Worm (Caenorhabditis elegans) whole organism, L3 larva: ENCODE results near the gene M01H9.2.
A peak's percentile ranks its signal among the peaks of the same experiment; 100 is the strongest.

Experiments used
- R02D3.7 ChIP-seq: fragments of 150-350 bp; optimal IDR thresholded peaks from 2 replicates; lab custom pipeline; 2014; ENCODE audit warnings: missing biosample characterization, missing genetic modification characterization
- ZK546.5 ChIP-seq: sonication (generic microtip); optimal IDR thresholded peaks from 2 replicates; lab custom pipeline; 2017; ENCODE audit warnings: missing biosample characterization, missing genetic modification characterization
- aly-2 ChIP-seq: fragments of 150-350 bp; optimal IDR thresholded peaks from 2 replicates; lab custom pipeline; 2014; ENCODE audit warnings: missing biosample characterization, missing genetic modification characterization
- ama-1 ChIP-seq: fragments of 150-350 bp; optimal IDR thresholded peaks from 2 replicates; lab custom pipeline; 2018
- ceh-16 ChIP-seq: sonication (generic microtip); optimal IDR thresholded peaks from 2 replicates; lab custom pipeline; 2017; ENCODE audit warnings: missing biosample characterization, missing genetic modification characterization
- ceh-28 ChIP-seq: fragments of 150-350 bp; optimal IDR thresholded peaks from 2 replicates; lab custom pipeline; 2014; ENCODE audit warnings: missing biosample characterization, missing genetic modification reagents, missing genetic modification characterization
- daf-12 ChIP-seq: fragments of 150-350 bp; optimal IDR thresholded peaks from 2 replicates; lab custom pipeline; 2014; ENCODE audit warnings: missing biosample characterization, missing genetic modification reagents, missing genetic modification characterization
- egl-27 ChIP-seq: sonication (generic microtip); optimal IDR thresholded peaks from 4 replicates; lab custom pipeline; 2017; ENCODE audit warnings: missing biosample characterization, missing genetic modification reagents, missing genetic modification characterization
- egl-5 ChIP-seq: fragments of 150-350 bp; optimal IDR thresholded peaks from 2 replicates; lab custom pipeline; 2017; ENCODE audit warnings: missing biosample characterization, missing genetic modification reagents, missing genetic modification characterization, inconsistent platforms
- elt-2 ChIP-seq: sonication (generic microtip); optimal IDR thresholded peaks from 2 replicates; lab custom pipeline; 2016; ENCODE audit warnings: missing genetic modification reagents, mild to moderate bottlenecking, missing genetic modification characterization, missing compliant biosample characterization
- eor-1 ChIP-seq, 2 experiments: fragments of 150-350 bp; optimal IDR thresholded peaks; 2 replicates each; lab custom pipeline; 2014 to 2018; ENCODE audit warnings: missing biosample characterization in 2 of 2, missing genetic modification characterization in 2 of 2
- fkh-2 ChIP-seq: fragments of 150-350 bp; optimal IDR thresholded peaks from 2 replicates; lab custom pipeline; 2014; ENCODE audit warnings: missing biosample characterization, missing genetic modification reagents, missing genetic modification characterization
- fos-1 ChIP-seq: fragments of 150-350 bp; optimal IDR thresholded peaks from 2 replicates; lab custom pipeline; 2014; ENCODE audit warnings: missing biosample characterization, missing genetic modification characterization
- lin-39 ChIP-seq: fragments of 150-350 bp; optimal IDR thresholded peaks from 2 replicates; lab custom pipeline; 2018; ENCODE audit warnings: missing biosample characterization, missing genetic modification reagents, missing genetic modification characterization
- nfya-1 ChIP-seq: sonication (generic microtip); optimal IDR thresholded peaks from 2 replicates; lab custom pipeline; 2017; ENCODE audit warnings: missing genetic modification characterization, mild to moderate bottlenecking, missing compliant biosample characterization, antibody characterized with exemption, moderate library complexity; ENCODE audit not compliant: insufficient read depth
- nhr-11 ChIP-seq: fragments of 150-350 bp; optimal IDR thresholded peaks from 2 replicates; lab custom pipeline; 2014; ENCODE audit warnings: missing biosample characterization, missing genetic modification characterization
- nhr-12 ChIP-seq: fragments of 150-350 bp; optimal IDR thresholded peaks from 2 replicates; lab custom pipeline; 2014; ENCODE audit warnings: missing biosample characterization, missing genetic modification characterization
- nhr-23 ChIP-seq: fragments of 150-350 bp; optimal IDR thresholded peaks from 2 replicates; lab custom pipeline; 2014; ENCODE audit warnings: missing biosample characterization, missing genetic modification reagents, missing genetic modification characterization
- nhr-237 ChIP-seq: fragments of 150-350 bp; optimal IDR thresholded peaks from 2 replicates; lab custom pipeline; 2014; ENCODE audit warnings: missing biosample characterization, missing genetic modification characterization
- nhr-25 ChIP-seq: sonication (generic microtip); optimal IDR thresholded peaks from 2 replicates; lab custom pipeline; 2017; ENCODE audit warnings: missing biosample characterization, missing genetic modification characterization
- nhr-43 ChIP-seq: sonication (generic microtip); optimal IDR thresholded peaks from 2 replicates; lab custom pipeline; 2016; ENCODE audit warnings: mild to moderate bottlenecking, missing genetic modification characterization, missing compliant biosample characterization; ENCODE audit not compliant: poor library complexity, severe bottlenecking
- nhr-67 ChIP-seq: fragments of 150-350 bp; optimal IDR thresholded peaks from 2 replicates; lab custom pipeline; 2014; ENCODE audit warnings: missing biosample characterization, missing genetic modification characterization
- nhr-76 ChIP-seq: fragments of 150-350 bp; sonication (generic microtip); optimal IDR thresholded peaks from 5 replicates; lab custom pipeline; 2014; ENCODE audit warnings: missing biosample characterization, missing genetic modification characterization
- pha-4 ChIP-seq: fragments of 150-350 bp; optimal IDR thresholded peaks from 2 replicates; lab custom pipeline; 2014; ENCODE audit warnings: missing biosample characterization, missing genetic modification reagents, missing genetic modification characterization
- pqm-1 ChIP-seq: fragments of 150-350 bp; optimal IDR thresholded peaks from 2 replicates; lab custom pipeline; 2017; ENCODE audit warnings: missing biosample characterization, missing genetic modification characterization, inconsistent platforms
- sea-2 ChIP-seq: fragments of 150-350 bp; sonication (generic microtip); optimal IDR thresholded peaks from 4 replicates; lab custom pipeline; 2014; ENCODE audit warnings: missing biosample characterization, missing genetic modification reagents, missing genetic modification characterization
- tbx-2 ChIP-seq: sonication (generic microtip); optimal IDR thresholded peaks from 2 replicates; lab custom pipeline; 2016; ENCODE audit warnings: mild to moderate bottlenecking, missing genetic modification characterization, missing compliant biosample characterization
- unc-62 ChIP-seq: fragments of 150-350 bp; sonication (generic microtip); optimal IDR thresholded peaks from 4 replicates; lab custom pipeline; 2014; ENCODE audit warnings: missing biosample characterization, missing genetic modification reagents, missing genetic modification characterization
- zag-1 ChIP-seq: fragments of 150-350 bp; optimal IDR thresholded peaks from 2 replicates; lab custom pipeline; 2014; ENCODE audit warnings: missing biosample characterization, missing genetic modification characterization
- ztf-11 ChIP-seq: fragments of 150-350 bp; optimal IDR thresholded peaks from 2 replicates; lab custom pipeline; 2014; ENCODE audit warnings: missing biosample characterization, missing genetic modification characterization
- ztf-4 ChIP-seq: fragments of 150-350 bp; optimal IDR thresholded peaks from 2 replicates; lab custom pipeline; 2014; ENCODE audit warnings: missing biosample characterization, missing genetic modification characterization

Gene M01H9.2

DNA sequence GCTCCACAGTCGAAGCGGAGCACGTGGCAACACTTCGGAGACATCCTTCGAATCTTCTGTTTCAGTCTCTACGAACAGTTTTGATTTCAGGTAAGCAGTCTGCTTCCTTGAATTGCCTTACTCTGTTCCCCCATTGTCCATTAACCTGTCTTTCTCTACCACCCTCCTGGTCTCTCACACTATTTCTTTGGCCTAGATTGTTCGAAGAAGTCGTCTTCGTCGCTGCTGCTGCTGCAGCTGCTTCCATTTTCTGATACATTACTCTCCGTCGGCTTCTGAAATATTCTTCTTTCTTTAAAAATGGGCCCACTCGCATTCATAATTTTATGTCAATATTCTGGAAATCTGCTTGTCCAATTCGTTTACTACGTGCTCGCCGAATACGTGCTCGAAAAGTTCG is 11.5 kb downstream of the M01H9.2 start, which contains the start of gene R08C7.1:
R08C7.1 (plus strand) TSS at position 301 of the 400 bp plus-strand sequence.
- TF ChIP-seq nfya-1 (tag; lab: Kevin White, UChicago), result no peak
- TF ChIP-seq nhr-23 (tag; lab: Kevin White, UChicago), result peak; percentile 6

- no peak for TF ChIP-seq nfya-1 (tag; lab: Kevin White, UChicago)
- TF ChIP-seq ama-1 (lab: Kevin White, UChicago), result peak; percentile 13
- peak; percentile 57 for TF ChIP-seq nhr-43
- peak; percentile 38 for TF ChIP-seq pha-4 (tag; lab: Kevin White, UChicago)
- TF ChIP-seq ztf-11, result no peak
- no peak for TF ChIP-seq zag-1 (tag; lab: Kevin White, UChicago)
- peak; percentile 5 for TF ChIP-seq nhr-23 (tag; lab: Kevin White, UChicago)
- TF ChIP-seq pqm-1 (tag; lab: Kevin White, UChicago), result peak; percentile 88
- peak; percentile 86 for TF ChIP-seq elt-2 (tag; lab: Kevin White, UChicago)
Observed at ce11 chrIV:4449843-4450242, 13.2 kb downstream of the M01H9.2 start.

ce11 chrIV:4449439-4449838 is 13.6 kb downstream of the M01H9.2 start, which contains the start of gene R08C7.12:
R08C7.12 (plus strand) TSS chrIV:4449739.
- no peak for TF ChIP-seq sea-2 (GFP tag; lab: Kevin White, UChicago)
- TF ChIP-seq nfya-1 (tag; lab: Kevin White, UChicago), result no peak
- no peak for TF ChIP-seq nhr-67 (tag; lab: Kevin White, UChicago)
- TF ChIP-seq unc-62 (GFP tag; lab: Kevin White, UChicago), result no peak
- no peak for TF ChIP-seq fkh-2
- TF ChIP-seq fos-1 (tag; lab: Kevin White, UChicago), result no peak

- TF ChIP-seq daf-12 (tag; lab: Kevin White, UChicago) (no peak), pha-4 (tag; lab: Kevin White, UChicago) (peak; percentile 8)
Observed at ce11 chrIV:4448343-4448742, 14.7 kb downstream of the M01H9.2 start.

DNA sequence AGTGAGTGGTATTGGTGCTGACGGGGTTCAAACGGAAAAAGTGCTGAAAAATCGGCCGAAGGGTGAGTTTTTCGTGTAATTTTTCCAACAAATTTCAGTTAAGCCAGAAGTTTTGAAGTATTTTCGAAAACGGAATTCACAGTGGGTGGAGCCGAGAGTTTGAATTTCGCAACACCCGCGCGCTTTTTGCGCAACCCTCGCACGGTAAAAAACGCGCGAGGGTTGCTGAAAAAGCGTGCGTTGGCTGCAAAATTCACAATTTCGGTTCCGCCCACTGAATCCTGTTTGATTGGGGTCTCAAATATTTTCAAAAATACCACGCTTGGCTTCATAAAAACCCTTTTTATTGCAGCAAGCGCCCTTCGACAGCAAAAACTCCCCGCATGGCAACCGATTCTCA is 15.7 kb downstream of the M01H9.2 start:
- no peak for TF ChIP-seq egl-5 (tag; lab: Kevin White, UChicago)

- TF ChIP-seq unc-62 (GFP tag; lab: Kevin White, UChicago) (no peak), ztf-4 (tag; lab: Kevin White, UChicago) (no peak)
- TF ChIP-seq, all 47 proteins: peak for 0
Observed at ce11 chrIV:4447284-4447366, 15.9 kb downstream of the M01H9.2 start, which contains the start of gene chat-1. chat-1 (plus strand) TSS chrIV:4447331.

ce11 chrIV:4446884-4447283 is 16.1 kb downstream of the M01H9.2 start:
- TF ChIP-seq pha-4 (tag; lab: Kevin White, UChicago), result peak; percentile 65
- no peak for TF ChIP-seq ztf-4 (tag; lab: Kevin White, UChicago)
- TF ChIP-seq egl-27 (tag; lab: Kevin White, UChicago), result no peak
- no peak for TF ChIP-seq tbx-2
- TF ChIP-seq ceh-16 (tag; lab: Kevin White, UChicago), result no peak
- TF ChIP-seq nhr-11 (tag; lab: Kevin White, UChicago), result no peak
- no peak for TF ChIP-seq daf-12 (tag; lab: Kevin White, UChicago)
- TF ChIP-seq zag-1 (tag; lab: Kevin White, UChicago), result no peak
- no peak for TF ChIP-seq nhr-43
- TF ChIP-seq elt-2 (tag; lab: Kevin White, UChicago), result no peak
- TF ChIP-seq ZK546.5 (tag; lab: Kevin White, UChicago), result peak; percentile 1
- TF ChIP-seq nhr-25 (tag; lab: Kevin White, UChicago), result peak; percentile 50
- no peak for TF ChIP-seq nhr-76 (tag; lab: Kevin White, UChicago)
- no peak for TF ChIP-seq nhr-12 (tag; lab: Kevin White, UChicago)
- TF ChIP-seq nfya-1 (tag; lab: Kevin White, UChicago), result peak; percentile 59
- TF ChIP-seq fos-1 (tag; lab: Kevin White, UChicago), result no peak
- TF ChIP-seq aly-2 (tag; lab: Kevin White, UChicago), result no peak
- no peak for TF ChIP-seq lin-39 (tag; lab: Kevin White, UChicago)
- peak; percentile 43 for TF ChIP-seq nhr-23 (tag; lab: Kevin White, UChicago)
- TF ChIP-seq nhr-237 (tag; lab: Kevin White, UChicago), result no peak
- TF ChIP-seq ceh-28 (tag; lab: Kevin White, UChicago), result peak; percentile 84
- TF ChIP-seq R02D3.7 (tag; lab: Kevin White, UChicago), result peak; percentile 42
- peak; percentile 20 for TF ChIP-seq pqm-1 (tag; lab: Kevin White, UChicago)
- peak; percentile 83 for TF ChIP-seq ama-1 (lab: Kevin White, UChicago)
- TF ChIP-seq eor-1 (tag; optimal IDR thresholded peaks at IDR 0.05; lab: Kevin White, UChicago), result no peak
